Fruit fly (Drosophila melanogaster) S2 (cell line): Measurements from ENCODE around the gene dUTPase.

Experiments
- CG8478 ChIP-seq: fragments of >200 bp; optimal IDR thresholded peaks from 2 replicates; lab custom pipeline; 2018
- CTCF ChIP-seq, 2 experiments: fragments of >200 bp; optimal IDR thresholded peaks; 2 replicates each; lab custom pipeline; 2018

dm6 chr2L:11061155-11061554, 50.0 kb downstream of the dUTPase start:
- TF ChIP-seq CG8478 (lab: Kevin White, UChicago) (no peak), CTCF (optimal IDR thresholded peaks at IDR 0.05; lab: Kevin White, UChicago) (no peak)
